Worm (Caenorhabditis elegans) whole organism, young adult: ENCODE results near the gene epg-9.

Source experiments
- Y67H2A.10 ChIP-seq: fragments of 200-800 bp; sonication (Bioruptor generic); conservative IDR thresholded peaks from 2 replicates; pipeline ENCODE4 v1.3.6; 2022; ENCODE audit warnings: missing genetic modification reagents, missing genetic modification characterization, missing compliant biosample characterization
- akir-1 ChIP-seq: fragments of 200-800 bp; sonication (Bioruptor generic); optimal IDR thresholded peaks from 2 replicates; lab custom pipeline; 2018; ENCODE audit warnings: mild to moderate bottlenecking, missing genetic modification characterization, moderate library complexity, missing compliant biosample characterization
- cebp-2 ChIP-seq: fragments of 200-800 bp; sonication (Bioruptor generic); IDR thresholded peaks from 2 replicates; pipeline ENCODE4 v1.3.6; 2022; ENCODE audit warnings: missing genetic modification characterization, missing compliant biosample characterization
- him-1 ChIP-seq: sonication (generic microtip); optimal IDR thresholded peaks from 2 replicates; lab custom pipeline; 2016; ENCODE audit warnings: missing genotype, missing genetic modification reagents, missing genetic modification characterization, missing compliant biosample characterization
- hrde-1 ChIP-seq: sonication (generic microtip); optimal IDR thresholded peaks from 2 replicates; lab custom pipeline; 2016; ENCODE audit warnings: missing genetic modification characterization, mild to moderate bottlenecking, missing compliant biosample characterization, moderate library complexity, missing genotype, missing genetic modification reagents, borderline replicate concordance
- nhr-90 ChIP-seq: sonication (generic microtip); optimal IDR thresholded peaks from 2 replicates; lab custom pipeline; 2016; ENCODE audit warnings: missing genotype, mild to moderate bottlenecking, missing genetic modification characterization, missing compliant biosample characterization
- pha-4 ChIP-seq: fragments of 150-350 bp; sonication (generic microtip); optimal IDR thresholded peaks from 2 replicates; lab custom pipeline; 2014; ENCODE audit warnings: missing biosample characterization, missing genetic modification reagents, missing genetic modification characterization
- unc-62 ChIP-seq: fragments of 150-350 bp; optimal IDR thresholded peaks from 2 replicates; lab custom pipeline; 2014; ENCODE audit warnings: missing biosample characterization, missing genetic modification reagents, missing genetic modification characterization

ce11 chrIV:2551838-2552237 is 49.1 kb upstream of the epg-9 start:
- TF ChIP-seq unc-62 (GFP tag; lab: Kevin White, UChicago), result no peak
- no peak for TF ChIP-seq hrde-1 (tag; lab: Kevin White, UChicago)
- TF ChIP-seq him-1, result no peak
- no peak for TF ChIP-seq pha-4
- no peak for TF ChIP-seq Y67H2A.10 (GFP tag; lab: Robert Waterston, UW)
- no peak for TF ChIP-seq cebp-2 (GFP tag; lab: Robert Waterston, UW)
- no peak for TF ChIP-seq nhr-90 (tag; lab: Kevin White, UChicago)
- TF ChIP-seq akir-1 (GFP tag; lab: Kevin White, UChicago), result no peak
